Worm (Caenorhabditis elegans): ENCODE measurements around the gene drl-1.
A peak's percentile ranks its signal among the peaks of the same experiment; 100 is the strongest.

Gene drl-1

DNA sequence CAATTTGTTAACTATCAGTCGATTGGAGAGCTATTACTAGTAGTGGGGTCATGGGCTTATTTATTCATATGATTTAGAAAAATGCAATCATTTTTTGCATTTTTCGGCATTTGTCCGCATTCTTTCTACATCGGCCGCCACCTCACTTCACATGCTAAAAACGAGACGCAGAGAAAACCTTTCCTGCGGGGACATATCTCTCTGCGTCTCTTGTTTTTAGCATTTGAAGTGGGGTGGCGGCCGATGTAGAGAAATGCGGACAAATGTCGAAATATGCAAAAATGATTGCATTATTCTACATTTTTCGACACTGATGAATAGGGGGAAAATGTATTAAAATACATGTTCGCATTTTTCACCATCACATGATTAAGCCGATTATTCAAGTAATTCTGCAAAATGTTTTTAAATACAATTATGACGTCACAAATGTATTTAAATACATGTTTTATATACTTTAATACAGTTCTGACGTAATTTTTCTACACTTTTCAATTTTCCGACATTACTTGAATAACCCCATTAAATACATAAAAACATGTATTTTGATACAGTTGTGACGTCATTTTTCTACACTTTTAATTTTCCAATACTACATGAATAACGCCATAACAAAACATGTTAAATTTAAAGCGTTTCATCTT lies 47.4 kb downstream of the drl-1 start:
- TF ChIP-seq zip-8 (tag; optimal IDR thresholded peaks at IDR 0.05) (peak; percentile 96), unc-120 (tag; optimal IDR thresholded peaks at IDR 0.05; ENCODE audit: poor library complexity, severe bottlenecking) (peak; percentile 62), lsy-2 (tag; optimal IDR thresholded peaks at IDR 0.05) (peak; percentile 32), sptf-1 (tag; optimal IDR thresholded peaks at IDR 0.05) (no peak), ces-1 (GFP tag; optimal IDR thresholded peaks at IDR 0.05) (peak; percentile 70), mep-1 (tag; optimal IDR thresholded peaks at IDR 0.05) (no peak), unc-39 (tag; optimal IDR thresholded peaks at IDR 0.05) (no peak)

DNA sequence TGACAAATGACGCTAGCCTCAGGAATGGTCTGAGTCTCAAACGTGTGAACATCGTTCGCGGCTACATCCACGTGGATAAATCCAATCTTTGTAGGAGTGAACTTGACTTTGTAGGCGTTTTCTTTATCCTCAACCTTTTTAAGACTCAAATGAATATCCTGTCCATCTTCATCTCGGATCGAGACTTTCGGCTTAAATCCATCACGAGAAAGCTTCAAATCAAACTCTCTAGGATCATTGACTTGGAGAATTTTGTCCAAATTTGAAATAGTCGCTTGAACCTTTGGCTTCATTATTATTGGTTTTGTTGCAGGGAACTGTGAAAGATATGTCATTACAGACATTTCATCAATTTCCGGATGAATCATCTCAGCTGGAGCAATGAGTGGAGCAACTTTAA lies 49.1 kb downstream of the drl-1 start:
- no peak for TF ChIP-seq sem-2 (GFP tag; optimal IDR thresholded peaks at IDR 0.05)
- no peak for TF ChIP-seq zip-8 (tag; optimal IDR thresholded peaks at IDR 0.05)
- no peak for TF ChIP-seq elt-3 (tag; optimal IDR thresholded peaks at IDR 0.05)
- TF ChIP-seq unc-62 (GFP tag; optimal IDR thresholded peaks at IDR 0.05): no peak
- TF ChIP-seq ceh-39 (tag; optimal IDR thresholded peaks at IDR 0.05): no peak
- no peak for TF ChIP-seq elt-1 (tag; optimal IDR thresholded peaks at IDR 0.05; ENCODE audit: borderline replicate concordance, insufficient read depth)

ce11 chrIV:375915-376314 lies 51.1 kb downstream of the drl-1 start, which contains the start of gene fln-1:
fln-1 (minus strand) TSS chrIV:376015.
- TF ChIP-seq nhr-12 (tag; optimal IDR thresholded peaks at IDR 0.05) (no peak), mep-1 (tag; optimal IDR thresholded peaks at IDR 0.05) (no peak), blmp-1 (tag; optimal IDR thresholded peaks at IDR 0.05) (no peak), ceh-83 (GFP tag; optimal IDR thresholded peaks at IDR 0.05) (no peak), nhr-237 (tag; optimal IDR thresholded peaks at IDR 0.05) (no peak), unc-120 (tag; optimal IDR thresholded peaks at IDR 0.05; ENCODE audit: poor library complexity, severe bottlenecking) (no peak)

DNA sequence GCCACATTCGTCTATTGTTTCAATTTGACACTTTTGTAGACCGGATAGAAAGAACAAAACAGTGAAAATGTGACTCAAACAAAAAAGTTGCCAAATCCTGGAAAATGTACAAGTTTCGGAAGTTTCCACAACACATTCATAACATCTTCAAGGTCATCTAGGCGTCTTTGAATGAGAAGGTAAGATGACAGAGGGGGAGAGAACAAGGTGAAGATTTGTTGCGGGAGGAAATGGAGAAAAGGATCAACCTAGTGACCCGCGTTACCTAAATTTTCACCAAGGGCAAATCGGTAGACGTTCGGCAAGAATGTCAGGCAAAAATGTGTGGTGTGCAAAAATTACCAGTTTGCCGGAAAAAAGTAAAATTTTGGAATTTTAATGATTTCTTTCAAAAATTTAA lies 52.9 kb downstream of the drl-1 start:
- TF ChIP-seq hlh-1 (tag; optimal IDR thresholded peaks at IDR 0.05): no peak
- TF ChIP-seq unc-39 (tag; optimal IDR thresholded peaks at IDR 0.05): no peak
- TF ChIP-seq ceh-39 (tag; optimal IDR thresholded peaks at IDR 0.05): no peak
- no peak for TF ChIP-seq lsy-2 (tag; optimal IDR thresholded peaks at IDR 0.05)
- TF ChIP-seq pha-4 (tag; optimal IDR thresholded peaks at IDR 0.05): no peak
- TF ChIP-seq sem-2 (GFP tag; optimal IDR thresholded peaks at IDR 0.05): no peak
- TF ChIP-seq lin-32 (GFP tag; optimal IDR thresholded peaks at IDR 0.05): no peak
- no peak for TF ChIP-seq ztf-11 (tag; optimal IDR thresholded peaks at IDR 0.05)
- TF ChIP-seq ceh-83 (GFP tag; optimal IDR thresholded peaks at IDR 0.05): no peak
- no peak for TF ChIP-seq cnd-1 (tag; optimal IDR thresholded peaks at IDR 0.05)
- no peak for TF ChIP-seq nhr-2 (tag; optimal IDR thresholded peaks at IDR 0.05)
- no peak for TF ChIP-seq lin-13 (tag; optimal IDR thresholded peaks at IDR 0.05)
- no peak for TF ChIP-seq mep-1 (tag; optimal IDR thresholded peaks at IDR 0.05)
- no peak for TF ChIP-seq mls-2 (tag; optimal IDR thresholded peaks at IDR 0.05)
- no peak for TF ChIP-seq elt-3 (tag; optimal IDR thresholded peaks at IDR 0.05)

DNA sequence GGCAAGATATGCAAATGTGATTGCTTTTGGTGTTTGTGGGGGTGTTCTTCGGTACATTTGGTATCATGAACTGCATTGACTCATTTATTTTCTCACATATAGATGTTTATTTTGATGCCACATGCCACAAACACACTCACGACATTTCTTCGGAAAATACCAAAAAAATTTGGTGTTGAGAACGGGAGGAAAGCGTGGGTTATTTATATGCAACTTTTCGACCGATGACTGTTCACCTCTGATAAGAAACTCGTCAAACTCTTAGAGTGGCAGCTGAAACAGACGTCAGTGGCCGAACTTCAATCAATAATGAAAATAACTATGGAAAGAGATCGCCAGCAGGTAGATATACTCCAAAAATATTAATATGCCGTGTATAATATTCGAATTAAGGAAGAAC lies 53.5 kb downstream of the drl-1 start:
- no peak for TF ChIP-seq elt-1 (tag; optimal IDR thresholded peaks at IDR 0.05; ENCODE audit: borderline replicate concordance, insufficient read depth)

DNA sequence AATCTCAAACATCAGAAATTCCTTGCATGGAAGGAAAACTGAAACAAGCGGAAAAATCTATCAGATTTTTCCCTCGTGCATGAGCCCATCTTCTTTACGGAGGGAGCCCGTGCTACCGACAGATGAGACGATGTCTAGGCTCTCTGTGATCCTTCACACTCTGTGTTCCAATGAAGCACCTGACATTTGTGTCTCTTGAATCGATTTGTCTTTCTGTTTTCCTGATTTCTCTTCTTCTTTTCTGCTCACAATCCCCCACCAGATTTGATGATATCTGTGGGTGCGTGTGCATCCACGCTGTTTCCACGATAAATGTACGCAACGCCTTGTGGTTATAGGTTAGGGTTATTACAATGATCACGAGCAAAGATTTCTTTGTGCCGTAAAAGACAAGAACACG lies 54.0 kb downstream of the drl-1 start:
- TF ChIP-seq cnd-1 (tag; optimal IDR thresholded peaks at IDR 0.05): no peak
- TF ChIP-seq lin-13 (tag; optimal IDR thresholded peaks at IDR 0.05): no peak
- no peak for TF ChIP-seq ceh-43 (GFP tag; optimal IDR thresholded peaks at IDR 0.05)
- no peak for TF ChIP-seq tbx-8 (GFP tag; optimal IDR thresholded peaks at IDR 0.05)
- no peak for TF ChIP-seq ham-2 (GFP tag; optimal IDR thresholded peaks at IDR 0.05)
- TF ChIP-seq flh-1 (GFP tag; optimal IDR thresholded peaks at IDR 0.05): no peak
- TF ChIP-seq mls-2 (tag; optimal IDR thresholded peaks at IDR 0.05): no peak
- TF ChIP-seq drap-1 (GFP tag; optimal IDR thresholded peaks at IDR 0.05): no peak
- TF ChIP-seq hlh-1 (tag; optimal IDR thresholded peaks at IDR 0.05): peak; percentile 94
- TF ChIP-seq unc-120 (tag; optimal IDR thresholded peaks at IDR 0.05; ENCODE audit: poor library complexity, severe bottlenecking): peak; percentile 82
- TF ChIP-seq pha-4 (tag; optimal IDR thresholded peaks at IDR 0.05): no peak

All from whole organism, mixed stage, embryonic.